Worm (Caenorhabditis elegans) whole organism, L3 larva: ENCODE results near the gene sdhd-1.
A peak's percentile ranks its signal among the peaks of the same experiment; 100 is the strongest.

Experiments
- R02D3.7 ChIP-seq: fragments of 150-350 bp; optimal IDR thresholded peaks from 2 replicates; lab custom pipeline; 2014; ENCODE audit warnings: missing biosample characterization, missing genetic modification characterization
- aly-2 ChIP-seq: fragments of 150-350 bp; optimal IDR thresholded peaks from 2 replicates; lab custom pipeline; 2014; ENCODE audit warnings: missing biosample characterization, missing genetic modification characterization
- ama-1 ChIP-seq: fragments of 150-350 bp; optimal IDR thresholded peaks from 2 replicates; lab custom pipeline; 2018
- ceh-16 ChIP-seq: sonication (generic microtip); optimal IDR thresholded peaks from 2 replicates; lab custom pipeline; 2017; ENCODE audit warnings: missing biosample characterization, missing genetic modification characterization
- ceh-9 ChIP-seq: sonication (generic microtip); optimal IDR thresholded peaks from 2 replicates; lab custom pipeline; 2018; ENCODE audit warnings: missing biosample characterization, missing genetic modification characterization
- daf-12 ChIP-seq: fragments of 150-350 bp; optimal IDR thresholded peaks from 2 replicates; lab custom pipeline; 2014; ENCODE audit warnings: missing biosample characterization, missing genetic modification reagents, missing genetic modification characterization
- egl-27 ChIP-seq: sonication (generic microtip); optimal IDR thresholded peaks from 4 replicates; lab custom pipeline; 2017; ENCODE audit warnings: missing biosample characterization, missing genetic modification reagents, missing genetic modification characterization
- egl-5 ChIP-seq: fragments of 150-350 bp; optimal IDR thresholded peaks from 2 replicates; lab custom pipeline; 2017; ENCODE audit warnings: missing biosample characterization, missing genetic modification reagents, missing genetic modification characterization, inconsistent platforms
- eor-1 ChIP-seq, 2 experiments: fragments of 150-350 bp; optimal IDR thresholded peaks; 2 replicates each; lab custom pipeline; 2014 to 2018; ENCODE audit warnings: missing biosample characterization in 2 of 2, missing genetic modification characterization in 2 of 2
- fkh-10 ChIP-seq: sonication (generic microtip); optimal IDR thresholded peaks from 2 replicates; lab custom pipeline; 2017; ENCODE audit warnings: missing biosample characterization, missing genetic modification reagents, missing genetic modification characterization
- fkh-2 ChIP-seq: fragments of 150-350 bp; optimal IDR thresholded peaks from 2 replicates; lab custom pipeline; 2014; ENCODE audit warnings: missing biosample characterization, missing genetic modification reagents, missing genetic modification characterization
- hmg-11 ChIP-seq: sonication (generic microtip); optimal IDR thresholded peaks from 2 replicates; lab custom pipeline; 2016; ENCODE audit warnings: missing genetic modification characterization, missing compliant biosample characterization
- jun-1 ChIP-seq: fragments of 150-350 bp; optimal IDR thresholded peaks from 2 replicates; lab custom pipeline; 2014; ENCODE audit warnings: missing biosample characterization, missing genetic modification reagents, missing genetic modification characterization
- lin-39 ChIP-seq: fragments of 150-350 bp; optimal IDR thresholded peaks from 2 replicates; lab custom pipeline; 2018; ENCODE audit warnings: missing biosample characterization, missing genetic modification reagents, missing genetic modification characterization
- lsy-12 ChIP-seq: sonication (generic microtip); optimal IDR thresholded peaks from 2 replicates; lab custom pipeline; 2016; ENCODE audit warnings: mild to moderate bottlenecking, missing genetic modification characterization, missing compliant biosample characterization
- mdl-1 ChIP-seq: fragments of 150-350 bp; optimal IDR thresholded peaks from 2 replicates; lab custom pipeline; 2014; ENCODE audit warnings: missing biosample characterization, missing genetic modification characterization
- nfya-1 ChIP-seq: sonication (generic microtip); optimal IDR thresholded peaks from 2 replicates; lab custom pipeline; 2017; ENCODE audit warnings: missing genetic modification characterization, mild to moderate bottlenecking, missing compliant biosample characterization, antibody characterized with exemption, moderate library complexity; ENCODE audit not compliant: insufficient read depth
- nhr-11 ChIP-seq: fragments of 150-350 bp; optimal IDR thresholded peaks from 2 replicates; lab custom pipeline; 2014; ENCODE audit warnings: missing biosample characterization, missing genetic modification characterization
- nhr-12 ChIP-seq: fragments of 150-350 bp; optimal IDR thresholded peaks from 2 replicates; lab custom pipeline; 2014; ENCODE audit warnings: missing biosample characterization, missing genetic modification characterization
- nhr-23 ChIP-seq: fragments of 150-350 bp; optimal IDR thresholded peaks from 2 replicates; lab custom pipeline; 2014; ENCODE audit warnings: missing biosample characterization, missing genetic modification reagents, missing genetic modification characterization
- nhr-237 ChIP-seq: fragments of 150-350 bp; optimal IDR thresholded peaks from 2 replicates; lab custom pipeline; 2014; ENCODE audit warnings: missing biosample characterization, missing genetic modification characterization
- nhr-43 ChIP-seq: sonication (generic microtip); optimal IDR thresholded peaks from 2 replicates; lab custom pipeline; 2016; ENCODE audit warnings: mild to moderate bottlenecking, missing genetic modification characterization, missing compliant biosample characterization; ENCODE audit not compliant: poor library complexity, severe bottlenecking
- nhr-67 ChIP-seq: fragments of 150-350 bp; optimal IDR thresholded peaks from 2 replicates; lab custom pipeline; 2014; ENCODE audit warnings: missing biosample characterization, missing genetic modification characterization
- nhr-76 ChIP-seq: fragments of 150-350 bp; sonication (generic microtip); optimal IDR thresholded peaks from 5 replicates; lab custom pipeline; 2014; ENCODE audit warnings: missing biosample characterization, missing genetic modification characterization
- pha-4 ChIP-seq: fragments of 150-350 bp; optimal IDR thresholded peaks from 2 replicates; lab custom pipeline; 2014; ENCODE audit warnings: missing biosample characterization, missing genetic modification reagents, missing genetic modification characterization
- pqm-1 ChIP-seq: fragments of 150-350 bp; optimal IDR thresholded peaks from 2 replicates; lab custom pipeline; 2017; ENCODE audit warnings: missing biosample characterization, missing genetic modification characterization, inconsistent platforms
- sea-2 ChIP-seq: fragments of 150-350 bp; sonication (generic microtip); optimal IDR thresholded peaks from 4 replicates; lab custom pipeline; 2014; ENCODE audit warnings: missing biosample characterization, missing genetic modification reagents, missing genetic modification characterization
- skn-1 ChIP-seq: fragments of 150-350 bp; optimal IDR thresholded peaks from 2 replicates; lab custom pipeline; 2014; ENCODE audit warnings: missing biosample characterization, missing genetic modification characterization
- snpc-4 ChIP-seq: fragments of 150-350 bp; optimal IDR thresholded peaks from 2 replicates; lab custom pipeline; 2014; ENCODE audit warnings: missing biosample characterization, missing genetic modification characterization
- tbx-2 ChIP-seq: sonication (generic microtip); optimal IDR thresholded peaks from 2 replicates; lab custom pipeline; 2016; ENCODE audit warnings: mild to moderate bottlenecking, missing genetic modification characterization, missing compliant biosample characterization
- unc-39 ChIP-seq: sonication (generic microtip); optimal IDR thresholded peaks from 4 replicates; lab custom pipeline; 2017; ENCODE audit warnings: missing biosample characterization, missing genetic modification characterization
- unc-62 ChIP-seq: fragments of 150-350 bp; sonication (generic microtip); optimal IDR thresholded peaks from 4 replicates; lab custom pipeline; 2014; ENCODE audit warnings: missing biosample characterization, missing genetic modification reagents, missing genetic modification characterization
- zag-1 ChIP-seq: fragments of 150-350 bp; optimal IDR thresholded peaks from 2 replicates; lab custom pipeline; 2014; ENCODE audit warnings: missing biosample characterization, missing genetic modification characterization
- ztf-11 ChIP-seq: fragments of 150-350 bp; optimal IDR thresholded peaks from 2 replicates; lab custom pipeline; 2014; ENCODE audit warnings: missing biosample characterization, missing genetic modification characterization
- ztf-4 ChIP-seq: fragments of 150-350 bp; optimal IDR thresholded peaks from 2 replicates; lab custom pipeline; 2014; ENCODE audit warnings: missing biosample characterization, missing genetic modification characterization

Gene sdhd-1

DNA sequence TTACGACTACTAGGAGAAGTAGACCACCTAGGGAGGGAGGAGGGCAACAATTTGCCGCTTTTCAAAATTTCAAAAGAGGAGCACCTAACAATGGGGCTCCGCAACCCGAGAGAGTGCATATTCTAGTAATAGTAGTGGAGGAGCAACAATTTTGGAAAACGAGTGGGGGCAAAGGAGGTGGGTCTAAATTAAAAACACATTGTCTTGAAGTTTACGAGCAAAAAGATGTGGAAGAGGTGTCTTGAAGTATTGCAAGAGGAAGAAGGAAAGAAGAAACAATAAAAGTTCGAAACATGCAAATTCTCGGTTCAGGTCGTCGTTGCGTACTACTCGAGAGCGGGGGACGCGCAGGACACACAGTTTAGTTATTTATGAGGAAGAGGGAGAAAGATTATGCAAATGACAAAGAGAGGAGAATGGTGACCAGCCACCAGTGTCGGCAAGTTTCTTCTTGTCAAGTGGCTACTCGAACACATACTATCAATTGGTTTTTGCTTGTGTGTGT is 14.5 kb upstream of the sdhd-1 start:
- TF ChIP-seq nhr-43 (tag; lab: Kevin White, UChicago) (no peak), tbx-2 (no peak), snpc-4 (tag; lab: Kevin White, UChicago) (no peak), hmg-11 (no peak), egl-5 (tag; lab: Kevin White, UChicago) (no peak), nfya-1 (no peak), ceh-9 (tag; lab: Kevin White, UChicago) (no peak), eor-1 (tag; optimal IDR thresholded peaks at IDR 0.05; lab: Kevin White, UChicago) (no peak), nhr-11 (no peak), aly-2 (no peak), pqm-1 (tag; lab: Kevin White, UChicago) (no peak), mdl-1 (tag; lab: Kevin White, UChicago) (no peak), sea-2 (GFP tag; lab: Kevin White, UChicago) (no peak), R02D3.7 (tag; lab: Kevin White, UChicago) (no peak), lin-39 (no peak), skn-1 (tag; lab: Kevin White, UChicago) (no peak), nhr-76 (tag; lab: Kevin White, UChicago) (no peak), ztf-11 (no peak)

DNA sequence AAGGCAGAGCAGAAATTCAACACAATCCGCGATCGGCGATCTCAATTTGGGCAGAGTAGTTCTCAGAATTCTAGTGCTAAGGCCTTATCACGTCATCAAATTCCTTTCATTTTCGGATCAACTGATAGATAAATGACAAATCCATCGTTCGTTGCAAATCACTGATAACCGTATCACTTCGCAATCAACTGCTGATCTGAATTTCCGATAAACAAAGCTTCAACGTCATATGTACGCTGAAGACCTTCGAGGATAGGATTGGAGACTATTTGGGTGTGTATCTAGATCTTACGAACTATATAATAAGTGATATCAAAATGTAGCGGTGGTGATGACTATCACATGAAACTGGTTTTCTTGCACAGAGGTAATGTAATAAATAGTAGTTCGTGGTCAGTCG is 7.5 kb upstream of the sdhd-1 start:
- peak; percentile 30 for TF ChIP-seq nhr-23 (tag; lab: Kevin White, UChicago)
- no peak for TF ChIP-seq nfya-1

DNA sequence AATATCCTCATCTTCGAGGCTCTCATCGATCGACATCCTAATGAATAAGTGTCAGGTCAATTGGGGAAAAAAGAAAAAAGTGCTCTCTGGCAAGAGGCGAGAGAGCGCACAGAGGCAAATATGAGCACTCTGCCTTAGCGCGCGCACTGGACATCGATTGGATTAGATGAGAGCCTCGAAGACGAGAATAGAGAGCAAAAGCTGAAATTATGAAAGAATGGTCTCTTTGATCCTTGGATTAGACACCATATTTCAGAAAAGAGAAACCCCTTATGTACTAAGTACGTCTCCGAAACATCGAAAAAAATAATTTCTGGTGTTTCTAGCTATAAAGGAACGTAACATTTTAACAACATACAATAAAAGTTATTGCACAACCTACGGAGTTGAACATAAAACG is 5.5 kb upstream of the sdhd-1 start, which contains the start of gene F45E10.2:
Gene F45E10.2 (minus strand): TSS at position 101 of the 400 bp plus-strand sequence.
- TF ChIP-seq pha-4 (tag; lab: Kevin White, UChicago) (no peak), ama-1 (lab: Kevin White, UChicago) (no peak), ztf-4 (no peak), zag-1 (tag; lab: Kevin White, UChicago) (no peak), nfya-1 (no peak), unc-62 (GFP tag; lab: Kevin White, UChicago) (no peak), lsy-12 (tag; lab: Kevin White, UChicago) (no peak), ztf-11 (no peak), egl-5 (tag; lab: Kevin White, UChicago) (no peak), fkh-2 (tag; lab: Kevin White, UChicago) (no peak), aly-2 (no peak), R02D3.7 (tag; lab: Kevin White, UChicago) (no peak)

DNA sequence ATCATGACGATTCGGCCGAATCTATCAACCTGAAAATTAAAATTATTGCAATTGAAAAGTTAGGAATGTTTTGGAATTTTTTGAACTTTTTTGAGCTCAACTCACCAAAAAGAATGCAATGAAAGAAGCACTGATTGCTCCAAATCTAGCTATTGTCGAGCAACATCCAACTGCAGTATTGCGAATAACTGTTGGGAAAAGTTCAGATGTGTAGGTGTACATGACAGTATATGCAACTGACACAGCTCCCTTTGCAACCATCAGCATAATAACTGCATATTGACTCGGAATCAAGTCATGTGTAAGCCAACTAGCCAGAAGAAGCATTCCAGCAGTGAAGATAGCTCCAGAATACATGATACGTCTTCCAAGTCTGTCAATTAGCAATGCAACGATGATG is 2.8 kb upstream of the sdhd-1 start:
- TF ChIP-seq egl-27 = no peak

DNA sequence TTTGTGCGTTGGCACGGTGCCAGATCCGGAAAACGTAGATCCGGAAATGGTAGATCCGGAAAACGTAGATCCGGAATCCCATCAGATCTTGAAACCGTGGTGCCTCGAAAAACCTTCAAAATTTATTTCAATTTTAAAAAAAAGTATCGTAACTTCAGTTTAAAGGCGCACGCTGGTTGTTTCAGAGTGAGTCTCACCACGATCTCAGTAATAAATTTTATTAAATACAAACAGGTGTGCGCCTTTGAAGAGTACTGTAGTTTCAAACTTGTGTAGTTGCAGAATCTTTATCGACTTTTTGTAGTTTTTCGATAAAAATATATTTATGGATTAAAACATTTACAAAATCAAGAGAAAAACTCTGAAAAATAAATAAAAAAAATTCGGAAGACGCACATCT is 965 bp upstream of the sdhd-1 start:
- no peak for TF ChIP-seq fkh-10
- TF ChIP-seq eor-1 (tag; optimal IDR thresholded peaks at IDR 0.05; lab: Kevin White, UChicago) = no peak
- TF ChIP-seq nhr-67 (tag; lab: Kevin White, UChicago) = no peak
- no peak for TF ChIP-seq sea-2 (GFP tag; lab: Kevin White, UChicago)
- no peak for TF ChIP-seq daf-12
- no peak for TF ChIP-seq egl-27
- no peak for TF ChIP-seq nhr-12
- TF ChIP-seq ceh-16 (tag; lab: Kevin White, UChicago) = no peak
- no peak for TF ChIP-seq lin-39
- TF ChIP-seq ztf-11 = no peak
- no peak for TF ChIP-seq unc-39 (tag; lab: Kevin White, UChicago)
- no peak for TF ChIP-seq snpc-4 (tag; lab: Kevin White, UChicago)
- no peak for TF ChIP-seq ztf-4
- no peak for TF ChIP-seq pqm-1 (tag; lab: Kevin White, UChicago)
- no peak for TF ChIP-seq egl-5 (tag; lab: Kevin White, UChicago)
- no peak for TF ChIP-seq R02D3.7 (tag; lab: Kevin White, UChicago)
- TF ChIP-seq jun-1 (tag; lab: Kevin White, UChicago) = no peak
- no peak for TF ChIP-seq nhr-237 (tag; lab: Kevin White, UChicago)
- no peak for TF ChIP-seq nhr-11
- TF ChIP-seq skn-1 (tag; lab: Kevin White, UChicago) = no peak
